Worm (Caenorhabditis elegans) whole organism, young adult: ENCODE measurements around the gene C16C8.19.

Experiments
- B0019.2 ChIP-seq: fragments of 200-800 bp; sonication (Bioruptor generic); conservative IDR thresholded peaks from 2 replicates; pipeline ENCODE4 v1.3.6; 2022; ENCODE audit warnings: missing genetic modification reagents, missing genetic modification characterization, missing compliant biosample characterization
- B0035.1 ChIP-seq: sonication (generic microtip); optimal IDR thresholded peaks from 2 replicates; lab custom pipeline; 2016; ENCODE audit warnings: missing genetic modification characterization, mild to moderate bottlenecking, missing compliant biosample characterization, missing genotype, missing genetic modification reagents
- D2030.7 ChIP-seq: fragments of 200-800 bp; sonication (Bioruptor generic); IDR thresholded peaks from 2 replicates; pipeline ENCODE4 v1.3.6; 2022; ENCODE audit warnings: missing genetic modification reagents, missing genetic modification characterization, missing compliant biosample characterization
- F10E7.11 ChIP-seq: sonication (generic microtip); optimal IDR thresholded peaks from 2 replicates; lab custom pipeline; 2017; ENCODE audit warnings: mild to moderate bottlenecking, missing genetic modification characterization, moderate library complexity, missing compliant biosample characterization
- F33H1.4 ChIP-seq: fragments of 200-800 bp; sonication (Bioruptor generic); IDR thresholded peaks from 2 replicates; pipeline ENCODE4 v1.3.6; 2022; ENCODE audit warnings: missing genetic modification reagents, missing genetic modification characterization, missing compliant biosample characterization
- F55B11.4 ChIP-seq: sonication (generic microtip); optimal IDR thresholded peaks from 2 replicates; lab custom pipeline; 2016; ENCODE audit warnings: missing compliant biosample characterization, missing genetic modification characterization, borderline replicate concordance; ENCODE audit not compliant: insufficient read depth
- K11D2.4 ChIP-seq: fragments of 200-800 bp; sonication (Bioruptor generic); IDR thresholded peaks from 2 replicates; pipeline ENCODE4 v1.3.6; 2022; ENCODE audit warnings: missing genetic modification reagents, missing genetic modification characterization, missing compliant biosample characterization
- K12H6.12 ChIP-seq: fragments of 200-800 bp; sonication (Bioruptor generic); optimal IDR thresholded peaks from 2 replicates; lab custom pipeline; 2018; ENCODE audit warnings: mild to moderate bottlenecking, missing genetic modification characterization, missing compliant biosample characterization
- Y67H2A.10 ChIP-seq: fragments of 200-800 bp; sonication (Bioruptor generic); conservative IDR thresholded peaks from 2 replicates; pipeline ENCODE4 v1.3.6; 2022; ENCODE audit warnings: missing genetic modification reagents, missing genetic modification characterization, missing compliant biosample characterization
- Y79H2A.3 ChIP-seq: fragments of 200-800 bp; sonication (Bioruptor generic); conservative IDR thresholded peaks from 2 replicates; pipeline ENCODE4 v1.3.6; 2022; ENCODE audit warnings: missing genetic modification reagents, missing genetic modification characterization, missing compliant biosample characterization
- akir-1 ChIP-seq: fragments of 200-800 bp; sonication (Bioruptor generic); optimal IDR thresholded peaks from 2 replicates; lab custom pipeline; 2018; ENCODE audit warnings: mild to moderate bottlenecking, missing genetic modification characterization, moderate library complexity, missing compliant biosample characterization
- aptf-3 ChIP-seq: fragments of 200-800 bp; sonication (Bioruptor generic); IDR thresholded peaks from 2 replicates; pipeline ENCODE4 v1.3.6; 2022; ENCODE audit warnings: missing genetic modification characterization, missing compliant biosample characterization
- athp-1 ChIP-seq: sonication (generic microtip); optimal IDR thresholded peaks from 2 replicates; lab custom pipeline; 2017; ENCODE audit warnings: mild to moderate bottlenecking, missing genetic modification characterization, missing compliant biosample characterization
- attf-3 ChIP-seq: fragments of 200-800 bp; sonication (Bioruptor generic); conservative IDR thresholded peaks from 2 replicates; pipeline ENCODE4 v1.3.6; 2022; ENCODE audit warnings: missing genetic modification reagents, missing genetic modification characterization, missing compliant biosample characterization
- bed-1 ChIP-seq: fragments of 200-800 bp; sonication (Bioruptor generic); IDR thresholded peaks from 2 replicates; pipeline ENCODE4 v1.3.6; 2022; ENCODE audit warnings: missing genetic modification reagents, missing genetic modification characterization, missing compliant biosample characterization
- ceh-58 ChIP-seq: fragments of 200-800 bp; sonication (Bioruptor generic); IDR thresholded peaks from 2 replicates; pipeline ENCODE4 v1.3.6; 2022; ENCODE audit warnings: missing genetic modification characterization, missing compliant biosample characterization
- ceh-79 ChIP-seq: sonication (generic microtip); optimal IDR thresholded peaks from 2 replicates; lab custom pipeline; 2017; ENCODE audit warnings: mild to moderate bottlenecking, missing genetic modification characterization, missing compliant biosample characterization
- die-1 ChIP-seq: sonication (generic microtip); optimal IDR thresholded peaks from 2 replicates; lab custom pipeline; 2016; ENCODE audit warnings: missing genotype, mild to moderate bottlenecking, missing genetic modification characterization, missing compliant biosample characterization
- dox-1 ChIP-seq: fragments of 200-800 bp; sonication (Bioruptor generic); IDR thresholded peaks from 2 replicates; pipeline ENCODE4 v1.3.6; 2022; ENCODE audit warnings: missing genetic modification reagents, missing genetic modification characterization, missing compliant biosample characterization
- egl-18 ChIP-seq: fragments of 200-800 bp; sonication (Bioruptor generic); IDR thresholded peaks from 2 replicates; pipeline ENCODE4 v1.3.6; 2022; ENCODE audit warnings: missing genetic modification reagents, missing genetic modification characterization, missing compliant biosample characterization
- egrh-3 ChIP-seq: fragments of 200-800 bp; sonication (Bioruptor generic); IDR thresholded peaks from 2 replicates; pipeline ENCODE4 v1.3.6; 2022; ENCODE audit warnings: missing genetic modification reagents, missing genetic modification characterization, missing compliant biosample characterization
- him-1 ChIP-seq: sonication (generic microtip); optimal IDR thresholded peaks from 2 replicates; lab custom pipeline; 2016; ENCODE audit warnings: missing genotype, missing genetic modification reagents, missing genetic modification characterization, missing compliant biosample characterization
- hlh-12 ChIP-seq: sonication (generic microtip); optimal IDR thresholded peaks from 2 replicates; lab custom pipeline; 2016; ENCODE audit warnings: missing genetic modification characterization, missing compliant biosample characterization
- lin-35 ChIP-seq, 3 experiments: fragments of 150-350 bp in 2 of 3; sonication (generic microtip) in 1 of 3; optimal IDR thresholded peaks; 2 replicates each; lab custom pipeline; 2014 to 2018; ENCODE audit warnings: missing biosample characterization in 3 of 3, missing genetic modification characterization in 3 of 3, missing genetic modification reagents in 3 of 3
- lsl-1 ChIP-seq: fragments of 200-800 bp; sonication (Bioruptor generic); optimal IDR thresholded peaks from 2 replicates; lab custom pipeline; 2018; ENCODE audit warnings: mild to moderate bottlenecking, missing genetic modification characterization, moderate library complexity, missing compliant biosample characterization
- madf-6 ChIP-seq: fragments of 200-800 bp; sonication (Bioruptor generic); IDR thresholded peaks from 2 replicates; pipeline ENCODE4 v1.3.6; 2022; ENCODE audit warnings: missing genetic modification reagents, missing genetic modification characterization, missing compliant biosample characterization
- madf-8 ChIP-seq: fragments of 200-800 bp; sonication (Bioruptor generic); conservative IDR thresholded peaks from 2 replicates; pipeline ENCODE4 v1.3.6; 2022; ENCODE audit warnings: missing genetic modification reagents, missing genetic modification characterization, missing compliant biosample characterization
- mcd-1 ChIP-seq: fragments of 200-800 bp; sonication (Bioruptor generic); IDR thresholded peaks from 2 replicates; pipeline ENCODE4 v1.3.6; 2022; ENCODE audit warnings: missing genetic modification reagents, missing genetic modification characterization, missing compliant biosample characterization
- nfya-1 ChIP-seq: sonication (generic microtip); optimal IDR thresholded peaks from 2 replicates; lab custom pipeline; 2017; ENCODE audit warnings: antibody characterized with exemption, missing compliant biosample characterization, missing genetic modification characterization, borderline replicate concordance; ENCODE audit not compliant: insufficient read depth
- nfyb-1 ChIP-seq: fragments of 200-800 bp; sonication (Bioruptor generic); IDR thresholded peaks from 2 replicates; pipeline ENCODE4 v1.3.6; 2022; ENCODE audit warnings: missing genetic modification reagents, missing genetic modification characterization, missing compliant biosample characterization
- pbrm-1 ChIP-seq: fragments of 200-800 bp; sonication (Bioruptor generic); IDR thresholded peaks from 2 replicates; pipeline ENCODE4 v1.3.6; 2022; ENCODE audit warnings: missing genetic modification reagents, missing genetic modification characterization, missing compliant biosample characterization
- snpc-1.3 ChIP-seq: sonication (generic microtip); optimal IDR thresholded peaks from 2 replicates; lab custom pipeline; 2017; ENCODE audit warnings: missing genetic modification characterization, mild to moderate bottlenecking, missing compliant biosample characterization, antibody characterized with exemption, moderate library complexity, missing genotype, missing genetic modification reagents; ENCODE audit not compliant: insufficient read depth
- xnd-1 ChIP-seq: sonication (generic microtip); optimal IDR thresholded peaks from 2 replicates; lab custom pipeline; 2016; ENCODE audit warnings: missing genotype, missing genetic modification reagents, missing genetic modification characterization, missing compliant biosample characterization
- zfh-2 ChIP-seq: fragments of 200-800 bp; sonication (Bioruptor generic); conservative IDR thresholded peaks from 2 replicates; pipeline ENCODE4 v1.3.6; 2022; ENCODE audit warnings: missing genetic modification reagents, missing genetic modification characterization, missing compliant biosample characterization
- ztf-25 ChIP-seq: fragments of 200-800 bp; sonication (Bioruptor generic); IDR thresholded peaks from 2 replicates; pipeline ENCODE4 v1.3.6; 2022; ENCODE audit warnings: missing genetic modification reagents, missing genetic modification characterization, missing compliant biosample characterization

The C16C8.19 gene

DNA sequence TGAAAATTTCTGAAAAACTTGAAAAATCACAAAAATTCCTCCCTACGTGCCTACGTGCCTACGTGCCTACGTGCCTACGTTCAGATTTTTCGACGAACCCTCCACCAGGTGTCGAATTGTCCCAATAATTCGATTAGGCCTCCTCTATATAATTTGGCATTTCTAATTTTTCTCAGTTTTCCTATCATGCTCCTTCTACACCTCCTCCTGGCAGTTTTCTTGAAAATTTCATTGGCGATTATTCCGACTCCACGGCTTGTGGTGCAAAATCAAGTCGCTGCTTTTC, 17.7 kb upstream of the C16C8.19 start, which contains the start of gene C16C8.17:
Gene C16C8.17 (plus strand): TSS at position 187 of the 286 bp plus-strand sequence.
- TF ChIP-seq ztf-25 (no peak), hlh-12 (tag; lab: Kevin White, UChicago) (no peak), lin-35 (GFP tag; optimal IDR thresholded peaks at IDR 0.05; lab: Kevin White, UChicago) (no peak), athp-1 (tag; lab: Kevin White, UChicago) (no peak), egl-18 (GFP tag; lab: Robert Waterston, UW) (no peak), F10E7.11 (no peak), nfya-1 (tag; lab: Kevin White, UChicago) (no peak), die-1 (tag; lab: Kevin White, UChicago) (no peak)

DNA sequence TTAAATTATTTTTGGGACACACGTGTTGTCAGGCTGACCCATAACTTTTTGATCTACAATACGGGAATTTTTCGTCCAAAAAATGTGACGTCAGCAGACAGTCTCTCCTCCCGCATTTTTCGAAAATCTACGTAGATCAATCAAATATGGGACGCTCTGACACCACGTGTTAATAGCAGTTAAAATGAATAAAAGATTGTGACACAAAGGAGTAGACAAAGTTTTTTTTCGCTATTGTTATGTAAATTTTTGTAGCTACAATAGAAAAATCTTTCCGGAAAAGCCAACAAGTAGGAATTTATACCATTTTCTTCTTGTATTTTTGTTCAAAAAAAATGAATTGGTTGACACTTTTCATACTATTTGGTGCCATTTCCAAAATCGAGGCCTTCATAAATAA, 16.9 kb upstream of the C16C8.19 start, which contains the start of gene C16C8.27:
Gene C16C8.27 (plus strand): TSS at position 301 of the 400 bp plus-strand sequence.
- TF ChIP-seq xnd-1 (tag; lab: Kevin White, UChicago) (no peak), snpc-1.3 (tag; lab: Kevin White, UChicago) (no peak), Y67H2A.10 (no peak), him-1 (tag; lab: Kevin White, UChicago) (no peak), egrh-3 (GFP tag; lab: Robert Waterston, UW) (no peak)

DNA sequence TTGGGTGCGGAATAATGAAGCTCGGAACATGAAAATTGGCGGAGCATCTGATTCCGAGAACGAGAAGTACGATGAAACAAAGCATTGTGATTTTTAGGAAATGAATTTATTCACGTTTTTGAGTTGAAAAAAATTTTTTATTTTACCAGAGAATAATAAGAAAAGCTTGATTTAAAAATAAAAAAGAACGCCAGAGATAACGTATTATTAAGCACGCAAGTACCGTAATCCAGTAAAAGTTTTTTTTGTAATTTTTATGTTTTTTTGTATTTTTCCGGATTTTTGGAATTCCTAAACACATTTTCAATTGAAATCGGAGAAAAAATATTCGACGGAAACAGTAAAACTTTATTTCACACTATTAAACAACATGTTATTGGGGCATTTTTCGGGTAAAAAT, 15.1 kb upstream of the C16C8.19 start, which contains the start of gene C16C8.22:
Gene C16C8.22 (minus strand): TSS at position 101 of the 400 bp plus-strand sequence.
- TF ChIP-seq akir-1, result no peak
- TF ChIP-seq B0019.2 (GFP tag; lab: Robert Waterston, UW), result no peak
- TF ChIP-seq nfyb-1, result no peak
- no peak for TF ChIP-seq B0035.1 (tag; lab: Kevin White, UChicago)
- TF ChIP-seq F33H1.4 (GFP tag; lab: Robert Waterston, UW), result no peak
- no peak for TF ChIP-seq ceh-79 (tag; lab: Kevin White, UChicago)
- no peak for TF ChIP-seq F55B11.4
- TF ChIP-seq attf-3, result no peak
- TF ChIP-seq madf-8 (GFP tag; lab: Robert Waterston, UW), result no peak
- TF ChIP-seq mcd-1 (GFP tag; lab: Robert Waterston, UW), result no peak
- TF ChIP-seq ceh-58, result no peak
- no peak for TF ChIP-seq zfh-2 (GFP tag; lab: Robert Waterston, UW)
- TF ChIP-seq dox-1 (GFP tag; lab: Robert Waterston, UW), result no peak
- no peak for TF ChIP-seq bed-1 (GFP tag; lab: Robert Waterston, UW)
- no peak for TF ChIP-seq pbrm-1
- TF ChIP-seq aptf-3 (GFP tag; lab: Robert Waterston, UW), result no peak
- TF ChIP-seq, all 124 proteins: peak for 0

DNA sequence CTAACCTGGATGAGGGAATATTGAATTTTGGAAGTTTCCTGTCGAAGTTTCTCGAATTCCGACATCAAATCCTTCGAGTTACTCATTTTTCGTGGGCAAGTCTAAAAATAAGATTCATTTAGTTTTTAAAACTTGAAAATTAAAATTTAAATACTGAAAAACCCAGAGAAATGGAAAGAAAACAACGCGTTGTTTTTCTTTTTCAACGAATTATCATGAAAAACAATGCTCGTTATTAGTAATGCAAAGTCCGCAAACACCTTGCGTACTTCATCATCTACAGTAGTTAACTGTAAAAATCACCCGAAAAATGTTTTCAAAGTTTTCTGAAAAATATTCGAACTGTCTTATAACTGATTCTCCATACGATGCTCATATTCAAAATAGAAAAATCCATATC, 14.0 kb upstream of the C16C8.19 start, which contains the start of gene C16C8.4:
Gene C16C8.4 (minus strand): TSS at position 101 of the 400 bp plus-strand sequence.
- TF ChIP-seq D2030.7, result no peak
- TF ChIP-seq lsl-1 (GFP tag; lab: Kevin White, UChicago), result peak; percentile 58
- TF ChIP-seq, all 124 proteins: peak for 1

DNA sequence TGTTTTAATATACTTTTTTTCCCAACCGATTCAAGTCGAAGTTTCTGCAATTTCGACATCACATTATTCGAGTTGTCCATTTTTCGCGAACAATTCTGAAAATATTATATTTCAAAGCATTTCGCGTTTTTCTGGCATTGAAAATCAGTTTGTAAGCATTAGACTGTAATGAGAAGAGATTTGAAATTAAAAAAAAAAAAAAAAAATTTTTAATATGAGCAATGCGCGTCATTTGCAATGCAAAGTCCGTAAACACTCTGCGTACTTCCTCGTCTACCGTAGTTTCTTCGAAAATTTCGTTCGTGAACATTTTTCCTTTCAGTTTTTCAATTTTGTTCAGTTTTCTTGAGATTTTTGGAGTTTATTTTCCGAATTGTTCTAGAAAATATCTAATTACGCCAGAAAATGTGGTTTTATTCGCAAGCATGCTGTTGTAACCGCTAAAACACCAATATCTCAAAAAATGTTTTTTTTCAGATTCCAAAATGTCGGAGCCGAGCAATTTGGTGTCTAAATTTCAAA, 12.9 kb upstream of the C16C8.19 start, which contains the start of the genes C16C8.5 and C16C8.16:
Gene C16C8.5 (minus strand): TSS at position 101 of the 522 bp plus-strand sequence.
Gene C16C8.16 (plus strand): TSS at position 472 of the 522 bp plus-strand sequence.
- TF ChIP-seq Y79H2A.3 (GFP tag; lab: Robert Waterston, UW) (no peak), K12H6.12 (tag; lab: Kevin White, UChicago) (no peak), lsl-1 (GFP tag; lab: Kevin White, UChicago) (peak; percentile 71), madf-6 (GFP tag; lab: Robert Waterston, UW) (peak; percentile 21; the same call in 1 of the 2 replicates), K11D2.4 (GFP tag; lab: Robert Waterston, UW) (no peak)
